Worm (Caenorhabditis elegans) whole organism, L4/young adult: ENCODE data around the gene H12D21.11.

Source experiments
- W03F9.2 ChIP-seq: fragments of 150-350 bp; optimal IDR thresholded peaks from 2 replicates; lab custom pipeline; 2014; ENCODE audit warnings: missing biosample characterization, missing genetic modification characterization
- dao-5 ChIP-seq: sonication (generic microtip); optimal IDR thresholded peaks from 2 replicates; lab custom pipeline; 2016; ENCODE audit warnings: missing genotype, missing genetic modification characterization, moderate library complexity, missing compliant biosample characterization
- him-1 ChIP-seq: sonication (generic microtip); optimal IDR thresholded peaks from 2 replicates; lab custom pipeline; 2016; ENCODE audit warnings: missing genotype, missing genetic modification reagents, missing genetic modification characterization, missing compliant biosample characterization

DNA sequence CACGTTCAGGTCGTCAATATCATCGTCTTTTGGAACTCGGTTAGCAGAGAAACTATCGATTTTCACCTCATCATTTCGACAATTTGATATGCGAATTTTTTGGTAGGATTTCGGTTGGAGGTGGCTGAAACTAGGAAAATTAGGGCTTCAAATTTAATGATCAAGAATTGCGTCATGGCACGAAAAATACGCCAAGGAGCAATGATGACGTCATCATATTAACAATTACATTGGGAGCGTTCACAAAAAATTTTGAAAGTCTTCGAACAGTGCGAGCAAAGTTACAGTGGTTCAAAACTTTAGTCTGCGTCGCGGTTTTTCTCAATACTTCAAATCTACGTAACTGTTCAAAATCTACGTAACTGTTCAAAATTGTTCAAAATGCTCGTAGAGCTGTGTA is 27.2 kb downstream of the H12D21.11 start:
- TF ChIP-seq him-1 (tag; lab: Kevin White, UChicago) (no peak), dao-5 (tag; lab: Kevin White, UChicago) (no peak), W03F9.2 (tag; lab: Kevin White, UChicago) (no peak)
